Worm (Caenorhabditis elegans): ENCODE results near the gene C51E3.9.

Gene C51E3.9

DNA sequence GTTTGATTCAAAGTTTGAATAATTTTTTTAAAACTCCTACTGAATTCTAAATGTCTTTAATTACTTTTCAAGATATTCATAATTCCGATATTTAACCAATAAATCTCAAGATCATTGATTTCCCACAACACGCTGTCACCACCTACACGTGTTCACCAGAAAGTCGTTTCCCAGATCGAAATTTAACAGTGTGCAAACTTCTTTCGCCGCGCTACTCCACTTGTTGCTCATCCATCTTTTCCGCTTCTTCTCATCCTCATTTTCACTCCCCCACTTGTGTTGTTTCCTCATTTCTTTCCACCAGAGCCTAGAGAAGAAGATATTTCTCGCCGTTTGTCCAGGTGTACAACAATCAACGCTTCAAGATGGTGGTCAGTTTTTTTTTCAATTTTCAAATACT lies at the start of gene C51E3.9:
C51E3.9 (plus strand) TSS at position 301 of the 400 bp plus-strand sequence.
- no peak for TF ChIP-seq ceh-18 (tag; optimal IDR thresholded peaks at IDR 0.05)
- no peak for TF ChIP-seq ceh-24 (tag; optimal IDR thresholded peaks at IDR 0.05)
- TF ChIP-seq dmd-4 (tag; optimal IDR thresholded peaks at IDR 0.05; ENCODE audit: borderline replicate concordance) = no peak
- TF ChIP-seq hlh-30 (tag; optimal IDR thresholded peaks at IDR 0.05; ENCODE audit: insufficient read depth) = no peak
- no peak for TF ChIP-seq npax-4 (tag; optimal IDR thresholded peaks at IDR 0.05)
- TF ChIP-seq elt-2 (tag; optimal IDR thresholded peaks at IDR 0.05) = no peak
- no peak for TF ChIP-seq sox-2 (GFP tag; IDR thresholded peaks at IDR 0.05)
- no peak for TF ChIP-seq elt-4 (tag; optimal IDR thresholded peaks at IDR 0.05)
- TF ChIP-seq ama-1 (optimal IDR thresholded peaks at IDR 0.05) = no peak
- no peak for TF ChIP-seq nhr-11 (tag; optimal IDR thresholded peaks at IDR 0.05)
- TF ChIP-seq madf-2 (tag; optimal IDR thresholded peaks at IDR 0.05) = no peak

DNA sequence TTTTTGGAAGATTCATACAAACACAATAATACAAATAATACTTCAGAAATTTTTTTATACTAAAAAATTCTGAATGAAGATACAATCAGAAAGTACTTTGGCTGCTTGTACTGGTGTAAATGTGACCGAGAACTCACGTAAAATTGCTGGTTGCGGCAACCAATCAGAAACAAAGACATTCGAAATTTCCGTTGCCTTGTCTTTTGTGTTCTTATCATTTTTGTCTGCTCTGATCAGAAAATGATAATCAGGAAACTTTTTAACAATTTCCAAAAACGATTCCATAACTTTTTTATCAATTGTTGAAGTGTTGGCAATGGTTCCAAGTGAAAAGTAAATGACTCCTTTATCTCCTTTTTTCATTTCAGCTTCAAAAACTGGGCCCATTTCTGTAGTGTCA lies 48.8 kb upstream of the C51E3.9 start:
- TF ChIP-seq hlh-15 (tag; optimal IDR thresholded peaks at IDR 0.05) (no peak), elt-2 (tag; optimal IDR thresholded peaks at IDR 0.05) (peak; percentile 17)

DNA sequence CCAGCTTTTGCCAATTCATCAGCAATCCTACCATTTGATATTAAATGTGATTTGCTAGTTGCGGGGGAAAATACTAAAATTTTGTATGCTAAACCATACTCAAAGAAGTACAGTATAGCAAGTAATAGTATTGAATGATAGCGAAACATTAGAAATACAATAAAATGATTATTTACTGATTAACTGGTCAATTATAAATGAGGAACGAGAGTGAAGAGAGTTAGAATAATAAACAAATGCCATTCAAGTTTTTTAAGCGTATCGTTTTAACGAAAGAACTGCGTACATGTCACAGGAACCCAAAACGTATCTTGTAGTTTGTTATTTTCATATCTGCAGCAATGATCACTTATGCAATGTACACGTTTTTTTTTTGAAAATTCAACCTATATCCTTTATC lies 47.3 kb upstream of the C51E3.9 start, which contains the start of gene ugt-47:
ugt-47 (minus strand) TSS at position 169 of the 400 bp plus-strand sequence.
- TF ChIP-seq pqm-1 (tag; optimal IDR thresholded peaks at IDR 0.05) = no peak
- TF ChIP-seq hlh-13 (GFP tag; optimal IDR thresholded peaks at IDR 0.05) = no peak
- TF ChIP-seq ceh-14 (tag; optimal IDR thresholded peaks at IDR 0.05) = no peak
- no peak for TF ChIP-seq npax-4 (tag; optimal IDR thresholded peaks at IDR 0.05)
- no peak for TF ChIP-seq ref-2 (tag; optimal IDR thresholded peaks at IDR 0.05)
- TF ChIP-seq fkh-6 (tag; optimal IDR thresholded peaks at IDR 0.05) = no peak
- no peak for TF ChIP-seq che-1 (tag; optimal IDR thresholded peaks at IDR 0.05)
- TF ChIP-seq unc-42 (tag; optimal IDR thresholded peaks at IDR 0.05) = no peak
- no peak for TF ChIP-seq ceh-34 (tag; optimal IDR thresholded peaks at IDR 0.05)
- no peak for TF ChIP-seq hlh-15 (tag; optimal IDR thresholded peaks at IDR 0.05)
- no peak for TF ChIP-seq T23F11.4 (GFP tag; optimal IDR thresholded peaks at IDR 0.05)
- TF ChIP-seq ceh-6 (GFP tag; optimal IDR thresholded peaks at IDR 0.05) = no peak
- no peak for TF ChIP-seq hlh-30 (tag; optimal IDR thresholded peaks at IDR 0.05; ENCODE audit: insufficient read depth)

DNA sequence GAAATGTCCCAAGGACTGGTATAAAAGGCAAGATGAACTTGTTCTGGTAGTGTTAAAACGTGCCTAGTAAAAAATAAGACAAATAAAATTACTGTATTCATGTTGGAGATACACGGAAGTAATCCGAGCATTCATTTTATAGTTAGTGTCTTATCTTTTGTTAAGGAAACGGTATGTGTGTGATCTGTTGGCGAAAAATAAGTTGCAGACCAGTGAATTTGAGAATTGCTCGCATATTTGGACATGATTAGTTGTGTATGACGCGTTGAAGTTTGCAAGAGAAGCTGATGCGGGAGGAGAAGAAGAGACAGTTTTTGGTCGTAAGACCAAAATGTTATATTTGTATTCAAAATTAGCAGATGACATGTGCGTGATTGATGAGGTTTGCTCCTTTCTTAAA lies 43.8 kb upstream of the C51E3.9 start, which contains the start of gene C08B6.14:
C08B6.14 (minus strand) TSS at position 101 of the 400 bp plus-strand sequence.
- TF ChIP-seq ceh-45 (GFP tag; IDR thresholded peaks at IDR 0.05) (no peak), lim-6 (tag; optimal IDR thresholded peaks at IDR 0.05) (no peak), elt-4 (tag; optimal IDR thresholded peaks at IDR 0.05) (no peak), pax-1 (tag; optimal IDR thresholded peaks at IDR 0.05) (no peak), ahr-1 (tag; optimal IDR thresholded peaks at IDR 0.05) (no peak), unc-86 (tag; optimal IDR thresholded peaks at IDR 0.05) (no peak), ztf-16 (tag; optimal IDR thresholded peaks at IDR 0.05) (no peak), ceh-6 (GFP tag; optimal IDR thresholded peaks at IDR 0.05) (no peak), hlh-8 (tag; optimal IDR thresholded peaks at IDR 0.05) (no peak), lin-11 (tag; optimal IDR thresholded peaks at IDR 0.05) (no peak), hlh-15 (tag; optimal IDR thresholded peaks at IDR 0.05) (no peak), syd-9 (tag; optimal IDR thresholded peaks at IDR 0.05) (no peak), K02D7.2 (tag; optimal IDR thresholded peaks at IDR 0.05) (no peak), mec-3 (tag; optimal IDR thresholded peaks at IDR 0.05; ENCODE audit: borderline replicate concordance) (no peak), fkh-6 (tag; optimal IDR thresholded peaks at IDR 0.05) (no peak), odd-2 (tag; optimal IDR thresholded peaks at IDR 0.05) (no peak)

DNA sequence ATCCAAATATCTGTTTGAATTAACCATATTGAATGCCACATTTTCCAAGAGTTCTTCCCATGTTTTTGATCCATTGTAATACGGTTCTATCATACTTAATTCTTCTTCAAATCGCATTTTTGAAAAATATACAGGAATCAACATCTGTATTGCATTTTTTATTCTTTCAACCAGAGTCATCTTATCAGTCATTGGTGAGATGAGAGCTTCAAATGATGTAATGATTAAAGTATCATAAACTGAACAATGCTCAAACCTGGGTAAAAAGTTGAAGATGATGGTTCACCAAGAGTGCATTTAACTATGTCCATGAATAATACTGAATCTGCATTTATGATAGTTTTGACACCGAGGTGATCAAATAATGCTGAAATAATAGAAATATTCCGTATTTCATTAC lies 41.9 kb upstream of the C51E3.9 start:
- no peak for TF ChIP-seq pax-1 (tag; optimal IDR thresholded peaks at IDR 0.05)
- no peak for TF ChIP-seq syd-9 (tag; optimal IDR thresholded peaks at IDR 0.05)
- no peak for TF ChIP-seq nhr-11 (tag; optimal IDR thresholded peaks at IDR 0.05)
- no peak for TF ChIP-seq ceh-18 (tag; optimal IDR thresholded peaks at IDR 0.05)

All from whole organism, late embryonic.